Worm (Caenorhabditis elegans): ENCODE data around the gene T11B7.5.

- TF ChIP-seq hlh-12 (tag; optimal IDR thresholded peaks at IDR 0.05) (no peak), ama-1 (optimal IDR thresholded peaks at IDR 0.05) (no peak), ama-1 (GFP tag; optimal IDR thresholded peaks at IDR 0.05) (no peak), F39B2.1 (GFP tag; IDR thresholded peaks at IDR 0.05) (no peak), snpc-4 (GFP tag; optimal IDR thresholded peaks at IDR 0.05) (no peak), snpc-4 (tag; optimal IDR thresholded peaks at IDR 0.05) (no peak), zfh-2 (GFP tag; conservative IDR thresholded peaks at IDR 0.05) (no peak), let-526 (GFP tag; IDR thresholded peaks at IDR 0.05) (no peak), D2030.7 (GFP tag; IDR thresholded peaks at IDR 0.05) (no peak), lag-1 (GFP tag; IDR thresholded peaks at IDR 0.05) (no peak), chd-7 (tag; optimal IDR thresholded peaks at IDR 0.05) (no peak), tbx-9 (tag; optimal IDR thresholded peaks at IDR 0.05; ENCODE audit: borderline replicate concordance) (no peak), attf-3 (GFP tag; conservative IDR thresholded peaks at IDR 0.05) (no peak), cebp-2 (GFP tag; IDR thresholded peaks at IDR 0.05) (no peak), mxl-1 (tag; optimal IDR thresholded peaks at IDR 0.05) (no peak), nfya-1 (tag; optimal IDR thresholded peaks at IDR 0.05; ENCODE audit: borderline replicate concordance, insufficient read depth) (no peak)
These were observed 42.2 kb downstream of the T11B7.5 start, which contains the start of gene exc-5 for ce11 chrIV:8813614-8814013.

Measured in whole organism, young adult.